Worm (Caenorhabditis elegans): Measurements from ENCODE around the gene nhr-78.

- no peak for TF ChIP-seq him-1 (tag; optimal IDR thresholded peaks at IDR 0.05)
- no peak for TF ChIP-seq W03F9.2 (tag; optimal IDR thresholded peaks at IDR 0.05)
These were observed 16.9 kb upstream of the nhr-78 start, which contains the start of gene F15E6.3 for ce11 chrIV:4294552-4294951.

All from whole organism, L4/young adult.